Fruit fly (Drosophila melanogaster) whole organism, embryonic: Measurements from ENCODE around the gene PIP82.

Source experiments
- CG10321 ChIP-seq: fragments of 200-800 bp; sonication (Bioruptor generic); IDR thresholded peaks from 2 replicates; pipeline ENCODE4 v1.3.6; 2022; ENCODE audit warnings: missing biosample characterization, missing genetic modification characterization
- CG10543 ChIP-seq: fragments of 200-800 bp; sonication (Bioruptor generic); optimal IDR thresholded peaks from 3 replicates; lab custom pipeline; 2017; ENCODE audit warnings: missing biosample characterization, mild to moderate bottlenecking, missing genetic modification characterization, moderate library complexity
- CG11093 ChIP-seq: fragments of 200-800 bp; sonication (Bioruptor generic); IDR thresholded peaks from 3 replicates; pipeline ENCODE4 v1.3.6; 2022; ENCODE audit warnings: missing biosample characterization, missing genetic modification characterization
- CG11247 ChIP-seq: fragments of 200-800 bp; sonication (Bioruptor generic); IDR thresholded peaks from 2 replicates; pipeline ENCODE4 v1.3.6; 2022; ENCODE audit warnings: missing biosample characterization, missing genetic modification characterization
- CG11504 ChIP-seq: fragments of 200-800 bp; sonication (Bioruptor generic); optimal IDR thresholded peaks from 3 replicates; lab custom pipeline; 2019; ENCODE audit warnings: missing biosample characterization, mild to moderate bottlenecking, missing genetic modification characterization, moderate library complexity
- CG12104 ChIP-seq: fragments of 200-800 bp; sonication (Bioruptor generic); optimal IDR thresholded peaks from 3 replicates; lab custom pipeline; 2016; ENCODE audit warnings: missing biosample characterization, missing genetic modification characterization
- CG14014 ChIP-seq: fragments of 200-800 bp; sonication (Bioruptor generic); IDR thresholded peaks from 2 replicates; pipeline ENCODE4 v1.3.6; 2022; ENCODE audit warnings: missing biosample characterization, missing genetic modification characterization
- CG14050 ChIP-seq: fragments of 200-800 bp; sonication (Bioruptor generic); IDR thresholded peaks from 3 replicates; pipeline ENCODE4 v1.3.6; 2022; ENCODE audit warnings: missing biosample characterization, missing genetic modification characterization
- CG17612 ChIP-seq: fragments of 200-800 bp; sonication (Bioruptor generic); IDR thresholded peaks from 2 replicates; pipeline ENCODE4 v1.3.6; 2022; ENCODE audit warnings: missing biosample characterization, missing genetic modification characterization
- CG18011 ChIP-seq: fragments of 200-800 bp; sonication (Bioruptor generic); optimal IDR thresholded peaks from 2 replicates; lab custom pipeline; 2017; ENCODE audit warnings: missing biosample characterization, missing genetic modification characterization, mild to moderate bottlenecking, moderate library complexity, missing genotype
- CG2202 ChIP-seq: fragments of 200-800 bp; sonication (Bioruptor generic); optimal IDR thresholded peaks from 2 replicates; lab custom pipeline; 2018; ENCODE audit warnings: missing biosample characterization, mild to moderate bottlenecking, missing genetic modification characterization
- CG31224 ChIP-seq: fragments of 200-800 bp; sonication (Bioruptor generic); IDR thresholded peaks from 2 replicates; pipeline ENCODE4 v1.3.6; 2022; ENCODE audit warnings: missing biosample characterization, missing genetic modification characterization
- CG31388 ChIP-seq: fragments of 200-800 bp; sonication (Bioruptor generic); optimal IDR thresholded peaks from 2 replicates; lab custom pipeline; 2016; ENCODE audit warnings: missing biosample characterization, missing genetic modification characterization
- CG32532 ChIP-seq: fragments of 200-800 bp; sonication (Bioruptor generic); IDR thresholded peaks from 2 replicates; pipeline ENCODE4 v1.3.6; 2022; ENCODE audit warnings: missing biosample characterization, missing genetic modification characterization
- CG4328 ChIP-seq: fragments of 200-800 bp; sonication (Bioruptor generic); optimal IDR thresholded peaks from 3 replicates; lab custom pipeline; 2017; ENCODE audit warnings: missing biosample characterization, missing genetic modification reagents, missing genetic modification characterization
- CG7928 ChIP-seq: fragments of 200-800 bp; sonication (Bioruptor generic); optimal IDR thresholded peaks from 2 replicates; lab custom pipeline; 2017; ENCODE audit warnings: missing biosample characterization, mild to moderate bottlenecking, missing genetic modification characterization
- CG9609 ChIP-seq: fragments of 200-800 bp; sonication (Bioruptor generic); optimal IDR thresholded peaks from 3 replicates; lab custom pipeline; 2016; ENCODE audit warnings: missing biosample characterization, missing genetic modification characterization
- Deaf1 ChIP-seq: fragments of 200-800 bp; optimal IDR thresholded peaks from 3 replicates; lab custom pipeline; 2019; ENCODE audit warnings: missing biosample characterization, mild to moderate bottlenecking, missing genetic modification characterization, moderate library complexity
- HLH54F ChIP-seq: fragments of 200-800 bp; sonication (Bioruptor generic); optimal IDR thresholded peaks from 3 replicates; lab custom pipeline; 2016; ENCODE audit warnings: missing biosample characterization, missing genetic modification characterization
- Hr39 ChIP-seq: fragments of >200 bp; optimal IDR thresholded peaks from 2 replicates; lab custom pipeline; 2017
- Hr51 ChIP-seq, 2 experiments: fragments of 200-800 bp; sonication (Bioruptor generic); optimal IDR thresholded peaks; 2 replicates in 1 of 2; 3 replicates in 1 of 2; lab custom pipeline; 2016 to 2018; ENCODE audit warnings: missing biosample characterization in 2 of 2, missing genetic modification characterization in 2 of 2, mild to moderate bottlenecking in 1 of 2, moderate library complexity in 1 of 2
- Ravus ChIP-seq: fragments of 200-800 bp; sonication (Bioruptor generic); IDR thresholded peaks from 2 replicates; pipeline ENCODE4 v1.3.6; 2022; ENCODE audit warnings: missing biosample characterization, missing genetic modification characterization
- Rx ChIP-seq: fragments of 200-800 bp; sonication (Bioruptor generic); IDR thresholded peaks from 2 replicates; pipeline ENCODE4 v1.3.6; 2022; ENCODE audit warnings: missing biosample characterization, missing genetic modification characterization
- amos ChIP-seq: fragments of 200-800 bp; sonication (Bioruptor generic); IDR thresholded peaks from 2 replicates; pipeline ENCODE4 v1.3.6; 2022; ENCODE audit warnings: missing biosample characterization, missing genetic modification characterization; ENCODE audit not compliant: partially characterized antibody
- ap ChIP-seq: fragments of 200-800 bp; sonication (Bioruptor generic); IDR thresholded peaks from 2 replicates; pipeline ENCODE4 v1.3.6; 2022; ENCODE audit warnings: missing biosample characterization, missing genetic modification characterization
- ato ChIP-seq: fragments of 200-800 bp; sonication (Bioruptor generic); IDR thresholded peaks from 2 replicates; pipeline ENCODE4 v1.3.6; 2022; ENCODE audit warnings: missing biosample characterization, missing genetic modification characterization; ENCODE audit not compliant: partially characterized antibody
- az2 ChIP-seq: fragments of 200-800 bp; sonication (Bioruptor generic); optimal IDR thresholded peaks from 3 replicates; lab custom pipeline; 2016; ENCODE audit warnings: missing biosample characterization, missing genetic modification characterization
- cato ChIP-seq: fragments of 200-800 bp; sonication (Bioruptor generic); optimal IDR thresholded peaks from 2 replicates; lab custom pipeline; 2016; ENCODE audit warnings: missing biosample characterization, missing genetic modification characterization, borderline replicate concordance
- ems ChIP-seq: fragments of 200-800 bp; sonication (Bioruptor generic); optimal IDR thresholded peaks from 3 replicates; lab custom pipeline; 2016; ENCODE audit warnings: missing biosample characterization, missing genetic modification characterization
- en ChIP-seq: fragments of 200-800 bp; sonication (Bioruptor generic); optimal IDR thresholded peaks from 2 replicates; lab custom pipeline; 2016; ENCODE audit warnings: missing biosample characterization, missing genetic modification characterization
- fd102C ChIP-seq: fragments of 200-800 bp; sonication (Bioruptor generic); optimal IDR thresholded peaks from 2 replicates; lab custom pipeline; 2018; ENCODE audit warnings: missing biosample characterization, mild to moderate bottlenecking, missing genetic modification characterization, moderate library complexity
- gfzf ChIP-seq: fragments of 200-800 bp; sonication (Bioruptor generic); optimal IDR thresholded peaks from 2 replicates; lab custom pipeline; 2016; ENCODE audit warnings: missing biosample characterization, mild to moderate bottlenecking, missing genetic modification characterization, moderate library complexity
- gro ChIP-seq: fragments of 200-800 bp; sonication (Bioruptor generic); optimal IDR thresholded peaks from 2 replicates; lab custom pipeline; 2016; ENCODE audit warnings: missing biosample characterization, missing genetic modification characterization
- gsb-n ChIP-seq: fragments of 200-800 bp; sonication (Bioruptor generic); optimal IDR thresholded peaks from 3 replicates; lab custom pipeline; 2018; ENCODE audit warnings: missing biosample characterization, mild to moderate bottlenecking, missing genetic modification characterization
- gt ChIP-seq: fragments of 200-800 bp; sonication (Bioruptor generic); IDR thresholded peaks from 2 replicates; pipeline ENCODE4 v1.3.6; 2022; ENCODE audit warnings: missing biosample characterization, missing genetic modification characterization
- hbn ChIP-seq: fragments of 200-800 bp; sonication (Bioruptor generic); IDR thresholded peaks from 2 replicates; pipeline ENCODE4 v1.3.6; 2022; ENCODE audit warnings: missing biosample characterization, missing genetic modification characterization; ENCODE audit not compliant: partially characterized antibody
- inv ChIP-seq: fragments of 200-800 bp; sonication (Bioruptor generic); IDR thresholded peaks from 2 replicates; pipeline ENCODE4 v1.3.6; 2022; ENCODE audit warnings: missing biosample characterization, missing genetic modification characterization; ENCODE audit not compliant: partially characterized antibody
- kni ChIP-seq: fragments of 200-800 bp; sonication (Bioruptor generic); optimal IDR thresholded peaks from 3 replicates; lab custom pipeline; 2017; ENCODE audit warnings: mild to moderate bottlenecking, missing biosample characterization, missing genetic modification reagents, missing genetic modification characterization
- lmd ChIP-seq: fragments of 200-800 bp; sonication (Bioruptor generic); IDR thresholded peaks from 2 replicates; pipeline ENCODE4 v1.3.6; 2022; ENCODE audit warnings: missing biosample characterization, missing genetic modification characterization
- mirr ChIP-seq: fragments of 200-800 bp; sonication (Bioruptor generic); optimal IDR thresholded peaks from 3 replicates; lab custom pipeline; 2018; ENCODE audit warnings: missing biosample characterization, mild to moderate bottlenecking, missing genetic modification characterization
- nerfin-1 ChIP-seq: fragments of 200-800 bp; sonication (Bioruptor generic); optimal IDR thresholded peaks from 3 replicates; lab custom pipeline; 2019; ENCODE audit warnings: missing biosample characterization, mild to moderate bottlenecking, missing genetic modification characterization, moderate library complexity
- nerfin-2 ChIP-seq: fragments of 200-800 bp; sonication (Bioruptor generic); IDR thresholded peaks from 2 replicates; pipeline ENCODE4 v1.3.6; 2022; ENCODE audit warnings: missing biosample characterization, missing genetic modification characterization; ENCODE audit not compliant: partially characterized antibody
- otp ChIP-seq: fragments of 200-800 bp; sonication (Bioruptor generic); IDR thresholded peaks from 3 replicates; pipeline ENCODE4, ENCODE4 v1.3.6; 2022; ENCODE audit warnings: missing biosample characterization, missing genetic modification characterization
- pnt ChIP-seq: fragments of 200-800 bp; sonication (Bioruptor generic); optimal IDR thresholded peaks from 3 replicates; lab custom pipeline; 2016; ENCODE audit warnings: missing biosample characterization, missing genetic modification characterization
- run ChIP-seq: fragments of 200-800 bp; sonication (Bioruptor generic); optimal IDR thresholded peaks from 3 replicates; lab custom pipeline; 2018; ENCODE audit warnings: missing biosample characterization, mild to moderate bottlenecking, missing genetic modification characterization
- sens-2 ChIP-seq: fragments of 200-800 bp; sonication (Bioruptor generic); IDR thresholded peaks from 2 replicates; pipeline ENCODE4 v1.3.6; 2022; ENCODE audit warnings: missing biosample characterization, missing genetic modification characterization
- so ChIP-seq: fragments of 200-800 bp; sonication (Bioruptor generic); IDR thresholded peaks from 3 replicates; pipeline ENCODE4 v1.3.6; 2022; ENCODE audit warnings: missing biosample characterization, missing genetic modification characterization
- tx ChIP-seq: fragments of 200-800 bp; sonication (Bioruptor generic); optimal IDR thresholded peaks from 2 replicates; lab custom pipeline; 2016; ENCODE audit warnings: missing biosample characterization, missing genetic modification characterization
- wor ChIP-seq: fragments of 200-800 bp; sonication (Bioruptor generic); IDR thresholded peaks from 2 replicates; pipeline ENCODE4 v1.3.6; 2022; ENCODE audit warnings: missing biosample characterization, missing genetic modification characterization

The PIP82 gene

dm6 chrX:8560087-8560999 is 30.8 kb upstream of the PIP82 start, which contains the start of the genes CG12112 and Trf4-1 (continued):
- no peak; the same call in 1 of the 2 replicates for TF ChIP-seq CG32532 (GFP tag; lab: Robert Waterston, UW)
- TF ChIP-seq wor, result no peak
- no peak for TF ChIP-seq gt (GFP tag; lab: Robert Waterston, UW)
- no peak for TF ChIP-seq CG2202 (tag; lab: Kevin White, UChicago)
- no peak for TF ChIP-seq mirr
- TF ChIP-seq CG9609, result no peak
- no peak for TF ChIP-seq Ravus (GFP tag; lab: Robert Waterston, UW)
- no peak for TF ChIP-seq gsb-n (tag; lab: Kevin White, UChicago)
- TF ChIP-seq so (GFP tag; lab: Robert Waterston, UW), result no peak
- no peak for TF ChIP-seq Rx (GFP tag; lab: Robert Waterston, UW)
- no peak for TF ChIP-seq tx
- TF ChIP-seq pnt, result no peak
- peak; percentile 35 for TF ChIP-seq CG10543 (GFP tag; lab: Kevin White, UChicago)
- no peak for TF ChIP-seq fd102C (GFP tag; lab: Kevin White, UChicago)
- peak; percentile 10 for TF ChIP-seq CG7928 (GFP tag; lab: Kevin White, UChicago)
- TF ChIP-seq ems (GFP tag; lab: Kevin White, UChicago), result no peak
- no peak for TF ChIP-seq CG17612
- peak; percentile 76 for TF ChIP-seq inv (GFP tag; lab: Robert Waterston, UW)
- no peak for TF ChIP-seq Hr39
- peak; percentile 13 for TF ChIP-seq Deaf1 (tag; lab: Kevin White, UChicago)
- peak; percentile 50; the same call in 1 of the 2 replicates for TF ChIP-seq ato
- TF ChIP-seq run, result no peak
- no peak for TF ChIP-seq cato (GFP tag; lab: Kevin White, UChicago)
- no peak for TF ChIP-seq ap (GFP tag; lab: Robert Waterston, UW)
- TF ChIP-seq CG4328 (GFP tag; lab: Kevin White, UChicago), result no peak
- peak; percentile 9 to 31 for TF ChIP-seq Hr51 (GFP tag; optimal IDR thresholded peaks at IDR 0.05; lab: Kevin White, UChicago)
- no peak for TF ChIP-seq en (GFP tag; lab: Kevin White, UChicago)
- TF ChIP-seq amos (GFP tag; lab: Robert Waterston, UW), result peak; percentile 80
- TF ChIP-seq CG14014, result no peak
- no peak; the same call in 1 of the 2 replicates for TF ChIP-seq hbn
- peak; percentile 11 for TF ChIP-seq CG12104 (GFP tag; lab: Kevin White, UChicago)
- no peak for TF ChIP-seq CG14050 (GFP tag; lab: Robert Waterston, UW)
- TF ChIP-seq gfzf (GFP tag; lab: Kevin White, UChicago), result peak; percentile 63
- TF ChIP-seq CG31388 (GFP tag; lab: Kevin White, UChicago), result no peak
- TF ChIP-seq CG18011, result no peak
- no peak for TF ChIP-seq HLH54F (GFP tag; lab: Kevin White, UChicago)
- no peak for TF ChIP-seq az2 (GFP tag; lab: Kevin White, UChicago)
- TF ChIP-seq gro (GFP tag; lab: Kevin White, UChicago), result no peak
- TF ChIP-seq CG31224 (GFP tag; lab: Robert Waterston, UW), result no peak
- TF ChIP-seq lmd (GFP tag; lab: Robert Waterston, UW), result no peak
- no peak for TF ChIP-seq sens-2
- TF ChIP-seq otp, result no peak
- peak; percentile 43; the same call in 1 of the 2 replicates for TF ChIP-seq nerfin-2
- TF ChIP-seq kni (GFP tag; lab: Kevin White, UChicago), result no peak
- TF ChIP-seq nerfin-1 (tag; lab: Kevin White, UChicago), result peak; percentile 12
- no peak for TF ChIP-seq CG11247
- TF ChIP-seq CG11504, result peak; percentile 30
- TF ChIP-seq CG10321 (GFP tag; lab: Robert Waterston, UW), result no peak
- no peak for TF ChIP-seq CG11093 (GFP tag; lab: Robert Waterston, UW)
